Worm (Caenorhabditis elegans) whole organism, L3 larva: ENCODE data around the gene erd-2.2.

Experiments used
- R02D3.7 ChIP-seq: fragments of 150-350 bp; optimal IDR thresholded peaks from 2 replicates; lab custom pipeline; 2014; ENCODE audit warnings: missing biosample characterization, missing genetic modification characterization
- ZK546.5 ChIP-seq: sonication (generic microtip); optimal IDR thresholded peaks from 2 replicates; lab custom pipeline; 2017; ENCODE audit warnings: missing biosample characterization, missing genetic modification characterization
- ama-1 ChIP-seq: fragments of 150-350 bp; optimal IDR thresholded peaks from 2 replicates; lab custom pipeline; 2018
- ceh-28 ChIP-seq: fragments of 150-350 bp; optimal IDR thresholded peaks from 2 replicates; lab custom pipeline; 2014; ENCODE audit warnings: missing biosample characterization, missing genetic modification reagents, missing genetic modification characterization
- ceh-82 ChIP-seq: fragments of 150-350 bp; optimal IDR thresholded peaks from 2 replicates; lab custom pipeline; 2014; ENCODE audit warnings: missing biosample characterization, missing genetic modification characterization
- ceh-9 ChIP-seq: sonication (generic microtip); optimal IDR thresholded peaks from 2 replicates; lab custom pipeline; 2018; ENCODE audit warnings: missing biosample characterization, missing genetic modification characterization
- egl-27 ChIP-seq: sonication (generic microtip); optimal IDR thresholded peaks from 4 replicates; lab custom pipeline; 2017; ENCODE audit warnings: missing biosample characterization, missing genetic modification reagents, missing genetic modification characterization
- elt-1 ChIP-seq: fragments of 150-350 bp; optimal IDR thresholded peaks from 2 replicates; lab custom pipeline; 2014; ENCODE audit warnings: missing biosample characterization, missing genetic modification characterization
- elt-2 ChIP-seq: sonication (generic microtip); optimal IDR thresholded peaks from 2 replicates; lab custom pipeline; 2016; ENCODE audit warnings: missing genetic modification reagents, mild to moderate bottlenecking, missing genetic modification characterization, missing compliant biosample characterization
- elt-3 ChIP-seq, 3 experiments: fragments of 150-350 bp in 1 of 3; sonication (generic microtip) in 2 of 3; optimal IDR thresholded peaks; 2 replicates in 2 of 3; 4 replicates in 1 of 3; lab custom pipeline; 2014 to 2017; ENCODE audit warnings: missing biosample characterization in 3 of 3, missing genetic modification characterization in 3 of 3
- eor-1 ChIP-seq, 2 experiments: fragments of 150-350 bp; optimal IDR thresholded peaks; 2 replicates each; lab custom pipeline; 2014 to 2018; ENCODE audit warnings: missing biosample characterization in 2 of 2, missing genetic modification characterization in 2 of 2
- fkh-10 ChIP-seq: sonication (generic microtip); optimal IDR thresholded peaks from 2 replicates; lab custom pipeline; 2017; ENCODE audit warnings: missing biosample characterization, missing genetic modification reagents, missing genetic modification characterization
- fkh-2 ChIP-seq: fragments of 150-350 bp; optimal IDR thresholded peaks from 2 replicates; lab custom pipeline; 2014; ENCODE audit warnings: missing biosample characterization, missing genetic modification reagents, missing genetic modification characterization
- fos-1 ChIP-seq: fragments of 150-350 bp; optimal IDR thresholded peaks from 2 replicates; lab custom pipeline; 2014; ENCODE audit warnings: missing biosample characterization, missing genetic modification characterization
- hmg-11 ChIP-seq: sonication (generic microtip); optimal IDR thresholded peaks from 2 replicates; lab custom pipeline; 2016; ENCODE audit warnings: missing genetic modification characterization, missing compliant biosample characterization
- jun-1 ChIP-seq: fragments of 150-350 bp; optimal IDR thresholded peaks from 2 replicates; lab custom pipeline; 2014; ENCODE audit warnings: missing biosample characterization, missing genetic modification reagents, missing genetic modification characterization
- lin-15B ChIP-seq: fragments of 150-350 bp; optimal IDR thresholded peaks from 2 replicates; lab custom pipeline; 2014; ENCODE audit warnings: missing biosample characterization, missing genetic modification characterization
- lsy-12 ChIP-seq: sonication (generic microtip); optimal IDR thresholded peaks from 2 replicates; lab custom pipeline; 2016; ENCODE audit warnings: mild to moderate bottlenecking, missing genetic modification characterization, missing compliant biosample characterization
- mdl-1 ChIP-seq: fragments of 150-350 bp; optimal IDR thresholded peaks from 2 replicates; lab custom pipeline; 2014; ENCODE audit warnings: missing biosample characterization, missing genetic modification characterization
- mml-1 ChIP-seq: fragments of 150-350 bp; sonication (generic microtip); optimal IDR thresholded peaks from 3 replicates; lab custom pipeline; 2014; ENCODE audit warnings: missing biosample characterization, missing genetic modification characterization
- nfya-1 ChIP-seq: sonication (generic microtip); optimal IDR thresholded peaks from 2 replicates; lab custom pipeline; 2017; ENCODE audit warnings: missing genetic modification characterization, mild to moderate bottlenecking, missing compliant biosample characterization, antibody characterized with exemption, moderate library complexity; ENCODE audit not compliant: insufficient read depth
- nhr-11 ChIP-seq: fragments of 150-350 bp; optimal IDR thresholded peaks from 2 replicates; lab custom pipeline; 2014; ENCODE audit warnings: missing biosample characterization, missing genetic modification characterization
- nhr-23 ChIP-seq: fragments of 150-350 bp; optimal IDR thresholded peaks from 2 replicates; lab custom pipeline; 2014; ENCODE audit warnings: missing biosample characterization, missing genetic modification reagents, missing genetic modification characterization
- nhr-237 ChIP-seq: fragments of 150-350 bp; optimal IDR thresholded peaks from 2 replicates; lab custom pipeline; 2014; ENCODE audit warnings: missing biosample characterization, missing genetic modification characterization
- nhr-25 ChIP-seq: sonication (generic microtip); optimal IDR thresholded peaks from 2 replicates; lab custom pipeline; 2017; ENCODE audit warnings: missing biosample characterization, missing genetic modification characterization
- nhr-28 ChIP-seq: fragments of 150-350 bp; optimal IDR thresholded peaks from 2 replicates; lab custom pipeline; 2014; ENCODE audit warnings: missing biosample characterization, missing genetic modification characterization
- nhr-43 ChIP-seq: sonication (generic microtip); optimal IDR thresholded peaks from 2 replicates; lab custom pipeline; 2016; ENCODE audit warnings: mild to moderate bottlenecking, missing genetic modification characterization, missing compliant biosample characterization; ENCODE audit not compliant: poor library complexity, severe bottlenecking
- nhr-67 ChIP-seq: fragments of 150-350 bp; optimal IDR thresholded peaks from 2 replicates; lab custom pipeline; 2014; ENCODE audit warnings: missing biosample characterization, missing genetic modification characterization
- nhr-77 ChIP-seq: fragments of 150-350 bp; optimal IDR thresholded peaks from 2 replicates; lab custom pipeline; 2014; ENCODE audit warnings: missing biosample characterization, missing genetic modification characterization
- pha-4 ChIP-seq: fragments of 150-350 bp; optimal IDR thresholded peaks from 2 replicates; lab custom pipeline; 2014; ENCODE audit warnings: missing biosample characterization, missing genetic modification reagents, missing genetic modification characterization
- pqm-1 ChIP-seq: fragments of 150-350 bp; optimal IDR thresholded peaks from 2 replicates; lab custom pipeline; 2017; ENCODE audit warnings: missing biosample characterization, missing genetic modification characterization, inconsistent platforms
- skn-1 ChIP-seq: fragments of 150-350 bp; optimal IDR thresholded peaks from 2 replicates; lab custom pipeline; 2014; ENCODE audit warnings: missing biosample characterization, missing genetic modification characterization
- snpc-4 ChIP-seq: fragments of 150-350 bp; optimal IDR thresholded peaks from 2 replicates; lab custom pipeline; 2014; ENCODE audit warnings: missing biosample characterization, missing genetic modification characterization
- unc-62 ChIP-seq: fragments of 150-350 bp; sonication (generic microtip); optimal IDR thresholded peaks from 4 replicates; lab custom pipeline; 2014; ENCODE audit warnings: missing biosample characterization, missing genetic modification reagents, missing genetic modification characterization
- zag-1 ChIP-seq: fragments of 150-350 bp; optimal IDR thresholded peaks from 2 replicates; lab custom pipeline; 2014; ENCODE audit warnings: missing biosample characterization, missing genetic modification characterization
- ztf-11 ChIP-seq: fragments of 150-350 bp; optimal IDR thresholded peaks from 2 replicates; lab custom pipeline; 2014; ENCODE audit warnings: missing biosample characterization, missing genetic modification characterization
- ztf-4 ChIP-seq: fragments of 150-350 bp; optimal IDR thresholded peaks from 2 replicates; lab custom pipeline; 2014; ENCODE audit warnings: missing biosample characterization, missing genetic modification characterization

erd-2.2 gene

DNA sequence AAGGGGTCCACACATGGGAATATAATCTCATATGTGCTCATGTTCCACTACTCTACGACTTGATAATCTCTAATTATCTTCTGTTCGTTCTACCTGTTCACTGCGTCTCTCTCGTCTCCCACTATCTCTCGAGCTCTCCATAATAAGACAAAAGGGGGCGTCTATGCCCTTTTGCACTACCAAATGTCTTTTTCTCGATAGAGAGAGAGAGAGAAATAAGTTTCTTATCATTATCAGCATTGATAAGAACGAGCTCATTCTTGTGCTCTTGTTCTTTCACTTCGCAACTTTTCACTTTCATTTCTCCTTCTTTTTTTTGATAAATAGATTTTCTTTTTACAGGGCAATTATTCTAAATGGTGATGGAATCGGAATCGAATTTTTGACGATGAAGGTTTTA lies 9.1 kb downstream of the erd-2.2 start (continued):
- TF ChIP-seq fkh-2 (no peak), nfya-1 (tag; lab: Kevin White, UChicago) (no peak), eor-1 (tag; optimal IDR thresholded peaks at IDR 0.05; lab: Kevin White, UChicago) (no peak), nhr-11 (no peak), ZK546.5 (tag; lab: Kevin White, UChicago) (no peak), snpc-4 (tag; lab: Kevin White, UChicago) (no peak), egl-27 (tag; lab: Kevin White, UChicago) (no peak), ztf-11 (tag; lab: Kevin White, UChicago) (no peak)

DNA sequence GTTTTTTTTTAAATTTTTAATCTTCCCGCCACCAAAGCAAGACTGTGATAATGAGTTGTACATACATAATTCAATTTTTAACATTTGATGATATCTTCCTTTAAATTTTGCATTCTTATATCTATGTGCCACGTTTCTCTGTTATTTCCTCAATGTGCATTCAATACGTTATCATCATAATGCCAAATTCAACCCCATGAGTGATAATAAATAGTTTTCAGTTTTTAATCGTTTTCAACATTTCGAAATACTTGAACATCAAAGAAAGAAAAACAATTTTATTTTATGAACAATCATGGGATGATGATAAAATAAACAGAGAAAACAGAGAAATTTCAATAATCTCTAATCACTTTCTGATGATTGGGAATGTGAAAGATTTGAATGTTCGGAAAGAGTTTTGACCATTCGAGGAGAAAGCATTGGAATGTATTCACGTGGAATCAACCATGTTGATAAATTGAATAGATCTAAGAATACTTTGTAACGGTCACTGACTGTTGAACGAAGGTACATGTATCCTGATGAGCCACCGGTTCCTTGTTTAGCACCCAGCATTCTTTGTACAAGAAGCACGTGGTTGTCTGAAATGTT lies 10.6 kb downstream of the erd-2.2 start:
- peak; percentile 24 for TF ChIP-seq ztf-4 (tag; lab: Kevin White, UChicago)
- TF ChIP-seq elt-1 (tag; lab: Kevin White, UChicago): no peak
- peak; percentile 92 for TF ChIP-seq skn-1
- peak; percentile 87 for TF ChIP-seq elt-2 (tag; lab: Kevin White, UChicago)
- no peak for TF ChIP-seq nhr-67 (tag; lab: Kevin White, UChicago)
- peak; percentile 40 for TF ChIP-seq lsy-12 (tag; lab: Kevin White, UChicago)
- peak; percentile 41 for TF ChIP-seq pha-4
- no peak for TF ChIP-seq lin-15B (tag; lab: Kevin White, UChicago)
- peak; percentile 2 for TF ChIP-seq ama-1 (lab: Kevin White, UChicago)
- no peak for TF ChIP-seq hmg-11 (tag; lab: Kevin White, UChicago)
- TF ChIP-seq mdl-1 (tag; lab: Kevin White, UChicago): no peak
- TF ChIP-seq nhr-23 (tag; lab: Kevin White, UChicago): peak; percentile 20
- TF ChIP-seq ceh-28 (tag; lab: Kevin White, UChicago): peak; percentile 37
- peak; percentile 17 for TF ChIP-seq nhr-25 (tag; lab: Kevin White, UChicago)
- no peak for TF ChIP-seq elt-3 (tag; optimal IDR thresholded peaks at IDR 0.05; lab: Kevin White, UChicago)
- TF ChIP-seq nhr-43 (tag; lab: Kevin White, UChicago): peak; percentile 16
- peak; percentile 18 for TF ChIP-seq fos-1 (tag; lab: Kevin White, UChicago)
- no peak for TF ChIP-seq nfya-1 (tag; lab: Kevin White, UChicago)
- TF ChIP-seq nhr-77: no peak
- no peak for TF ChIP-seq zag-1 (tag; lab: Kevin White, UChicago)
- no peak for TF ChIP-seq ceh-9 (tag; lab: Kevin White, UChicago)
- no peak for TF ChIP-seq ceh-82 (tag; lab: Kevin White, UChicago)
- no peak for TF ChIP-seq eor-1 (tag; optimal IDR thresholded peaks at IDR 0.05; lab: Kevin White, UChicago)
- TF ChIP-seq fkh-10: no peak
- peak; percentile 42 for TF ChIP-seq pqm-1
- no peak for TF ChIP-seq ZK546.5 (tag; lab: Kevin White, UChicago)
- TF ChIP-seq nhr-11: no peak
- TF ChIP-seq R02D3.7 (tag; lab: Kevin White, UChicago): no peak
- no peak for TF ChIP-seq nhr-237 (tag; lab: Kevin White, UChicago)
- no peak for TF ChIP-seq nhr-28
- TF ChIP-seq snpc-4 (tag; lab: Kevin White, UChicago): no peak

DNA sequence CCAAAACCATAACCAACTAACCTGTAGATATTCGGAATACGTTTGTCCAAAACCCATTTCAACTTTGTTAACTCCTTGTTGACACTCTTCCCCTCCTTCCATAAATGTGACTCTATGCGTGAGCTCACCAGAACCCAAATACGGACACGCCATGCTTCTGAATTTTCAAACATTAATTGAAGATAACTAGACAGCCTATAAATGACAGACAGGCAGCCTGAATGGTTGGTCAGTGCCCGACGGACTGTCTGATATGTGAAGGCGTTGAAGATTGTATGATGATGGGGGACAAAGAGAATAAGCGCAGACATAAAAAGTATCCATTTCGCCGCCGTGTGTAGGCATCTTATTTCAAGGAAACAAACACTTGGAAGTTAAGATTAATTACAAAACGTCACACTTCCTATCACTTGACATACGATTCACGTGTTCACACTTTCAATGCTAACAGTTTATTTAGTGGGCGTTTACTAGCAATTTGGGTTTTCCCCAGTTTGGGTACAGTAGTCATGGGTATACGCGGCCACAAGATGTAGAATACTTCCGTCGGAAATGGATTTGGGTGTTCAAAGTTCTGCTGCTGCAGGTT lies 13.0 kb downstream of the erd-2.2 start, which contains the start of the genes tdo-2 and C28H8.2:
Gene tdo-2 (minus strand): TSS at position 157 of the 589 bp plus-strand sequence.
Gene C28H8.2 (plus strand): TSS at position 524 of the 589 bp plus-strand sequence.
- TF ChIP-seq lsy-12 (tag; lab: Kevin White, UChicago) (peak; percentile 69), hmg-11 (tag; lab: Kevin White, UChicago) (no peak), nhr-43 (tag; lab: Kevin White, UChicago) (peak; percentile 87), nhr-25 (tag; lab: Kevin White, UChicago) (peak; percentile 95), elt-2 (tag; lab: Kevin White, UChicago) (no peak), nhr-77 (no peak), nhr-23 (tag; lab: Kevin White, UChicago) (peak; percentile 96), nfya-1 (tag; lab: Kevin White, UChicago) (peak; percentile 47), mdl-1 (tag; lab: Kevin White, UChicago) (peak; percentile 44), jun-1 (peak; percentile 28), ceh-28 (tag; lab: Kevin White, UChicago) (peak; percentile 36), fos-1 (tag; lab: Kevin White, UChicago) (no peak), unc-62 (peak; percentile 69), elt-3 (tag; optimal IDR thresholded peaks at IDR 0.05; lab: Kevin White, UChicago) (peak in 2 of 3 experiments; percentile 74 to 81), fkh-2 (no peak), mml-1 (no peak)
